Fruit fly (Drosophila melanogaster) whole organism, embryonic: ENCODE data around the gene CG10254.
A peak's percentile ranks its signal among the peaks of the same experiment; 100 is the strongest.

Experiments
- BtbVII ChIP-seq: fragments of 200-800 bp; sonication (Bioruptor generic); optimal IDR thresholded peaks from 3 replicates; lab custom pipeline; 2017; ENCODE audit warnings: missing biosample characterization, mild to moderate bottlenecking, missing genetic modification characterization
- CG10565 ChIP-seq: fragments of 200-800 bp; sonication (Bioruptor generic); optimal IDR thresholded peaks from 3 replicates; lab custom pipeline; 2016; ENCODE audit warnings: missing biosample characterization, mild to moderate bottlenecking, missing genetic modification characterization
- CG11723 ChIP-seq: fragments of 200-800 bp; sonication (Bioruptor generic); optimal IDR thresholded peaks from 2 replicates; lab custom pipeline; 2017; ENCODE audit warnings: missing biosample characterization, mild to moderate bottlenecking, missing genetic modification characterization
- CG1233 ChIP-seq: fragments of 200-800 bp; sonication (Bioruptor generic); optimal IDR thresholded peaks from 4 replicates; lab custom pipeline; 2018; ENCODE audit warnings: missing biosample characterization, mild to moderate bottlenecking, missing genetic modification characterization
- CG2116 ChIP-seq: fragments of 200-800 bp; sonication (Bioruptor generic); optimal IDR thresholded peaks from 3 replicates; lab custom pipeline; 2018; ENCODE audit warnings: missing biosample characterization, mild to moderate bottlenecking, missing genetic modification characterization
- CG30403 ChIP-seq: fragments of 200-800 bp; sonication (Bioruptor generic); optimal IDR thresholded peaks from 3 replicates; lab custom pipeline; 2016; ENCODE audit warnings: missing biosample characterization, missing genetic modification characterization
- Elba2 ChIP-seq: fragments of 200-800 bp; sonication (Bioruptor generic); optimal IDR thresholded peaks from 3 replicates; lab custom pipeline; 2016; ENCODE audit warnings: missing biosample characterization, missing genetic modification characterization
- Gsc ChIP-seq: fragments of 200-800 bp; sonication (Bioruptor generic); IDR thresholded peaks from 2 replicates; pipeline ENCODE4 v1.3.6; 2022; ENCODE audit warnings: missing biosample characterization, missing genetic modification characterization
- cas ChIP-seq: fragments of 200-800 bp; sonication (Bioruptor generic); IDR thresholded peaks from 2 replicates; pipeline ENCODE4 v1.3.6; 2022; ENCODE audit warnings: missing biosample characterization, missing genetic modification characterization
- sens ChIP-seq: fragments of 200-800 bp; sonication (Bioruptor generic); peaks from one replicate; lab custom pipeline; 2016; ENCODE audit warnings: missing biosample characterization, missing genetic modification characterization
- seq ChIP-seq: fragments of 200-800 bp; sonication (Bioruptor generic); IDR thresholded peaks from 2 replicates; pipeline ENCODE4 v1.3.6; 2022; ENCODE audit warnings: missing biosample characterization, missing genetic modification characterization

dm6 chr3R:23694579-23695033 is at the start of gene CG10254:
- TF ChIP-seq BtbVII (GFP tag; lab: Kevin White, UChicago) (no peak), sens (GFP tag; lab: Kevin White, UChicago) (no peak), CG30403 (GFP tag; lab: Kevin White, UChicago) (no peak), CG1233 (GFP tag; lab: Kevin White, UChicago) (no peak), CG11723 (no peak), Elba2 (no peak), seq (no peak), Gsc (GFP tag; lab: Robert Waterston, UW) (no peak), cas (GFP tag; lab: Robert Waterston, UW) (no peak), CG2116 (GFP tag; lab: Kevin White, UChicago) (peak; percentile 2), CG10565 (no peak)
